Fruit fly (Drosophila melanogaster): ENCODE data around the gene CG43774.

The CG43774 gene

DNA sequence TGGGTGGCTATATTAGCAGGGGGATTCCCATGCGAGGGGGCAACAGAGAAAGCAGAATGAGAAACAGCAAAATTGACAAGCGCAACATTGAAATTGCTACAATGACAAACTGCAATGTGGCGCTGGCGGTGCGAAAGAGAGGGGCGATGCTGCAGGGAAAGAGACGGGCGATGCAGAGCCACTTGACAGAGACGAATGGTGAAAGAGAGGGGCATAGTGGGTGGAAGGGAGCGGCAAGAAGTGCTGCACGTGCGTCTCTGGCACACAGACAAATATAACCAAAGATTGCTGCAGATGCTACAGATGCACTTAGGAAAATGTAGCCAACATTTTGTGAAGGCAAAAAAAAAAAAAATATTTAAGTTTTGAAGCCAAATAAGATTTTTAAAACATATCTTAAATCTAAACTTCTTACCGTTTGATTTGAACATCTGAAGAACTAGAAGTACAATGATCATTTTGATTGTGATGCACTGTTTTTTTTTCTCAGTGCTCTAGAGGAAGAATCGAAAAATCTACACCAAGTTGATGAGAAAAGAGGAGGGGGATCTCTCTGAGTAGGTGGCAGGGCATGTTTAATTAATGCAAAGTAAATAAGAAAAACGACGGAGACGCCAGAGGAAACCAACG is 36.8 kb downstream of the CG43774 start:
- TF ChIP-seq psq (optimal IDR thresholded peaks at IDR 0.05) (no peak), h (optimal IDR thresholded peaks at IDR 0.05) (no peak), ttk (optimal IDR thresholded peaks at IDR 0.05) (no peak), Myc (optimal IDR thresholded peaks at IDR 0.05) (no peak), insv (optimal IDR thresholded peaks at IDR 0.05) (no peak)

dm6 chr2L:4051770-4052169 is 43.3 kb downstream of the CG43774 start:
- TF ChIP-seq ttk (optimal IDR thresholded peaks at IDR 0.05) (no peak), insv (optimal IDR thresholded peaks at IDR 0.05) (no peak), psq (optimal IDR thresholded peaks at IDR 0.05) (no peak), h (optimal IDR thresholded peaks at IDR 0.05) (no peak), Myc (optimal IDR thresholded peaks at IDR 0.05) (no peak), Sin3A (optimal IDR thresholded peaks at IDR 0.05) (no peak)

- no peak for TF ChIP-seq psq (optimal IDR thresholded peaks at IDR 0.05)
- no peak for TF ChIP-seq insv (optimal IDR thresholded peaks at IDR 0.05)
- no peak for TF ChIP-seq ttk (optimal IDR thresholded peaks at IDR 0.05)
- no peak for TF ChIP-seq Myc (optimal IDR thresholded peaks at IDR 0.05)
- TF ChIP-seq h (optimal IDR thresholded peaks at IDR 0.05): no peak
- TF ChIP-seq Sin3A (optimal IDR thresholded peaks at IDR 0.05): no peak
Measured at dm6 chr2L:4052346-4052745, 43.9 kb downstream of the CG43774 start.

DNA sequence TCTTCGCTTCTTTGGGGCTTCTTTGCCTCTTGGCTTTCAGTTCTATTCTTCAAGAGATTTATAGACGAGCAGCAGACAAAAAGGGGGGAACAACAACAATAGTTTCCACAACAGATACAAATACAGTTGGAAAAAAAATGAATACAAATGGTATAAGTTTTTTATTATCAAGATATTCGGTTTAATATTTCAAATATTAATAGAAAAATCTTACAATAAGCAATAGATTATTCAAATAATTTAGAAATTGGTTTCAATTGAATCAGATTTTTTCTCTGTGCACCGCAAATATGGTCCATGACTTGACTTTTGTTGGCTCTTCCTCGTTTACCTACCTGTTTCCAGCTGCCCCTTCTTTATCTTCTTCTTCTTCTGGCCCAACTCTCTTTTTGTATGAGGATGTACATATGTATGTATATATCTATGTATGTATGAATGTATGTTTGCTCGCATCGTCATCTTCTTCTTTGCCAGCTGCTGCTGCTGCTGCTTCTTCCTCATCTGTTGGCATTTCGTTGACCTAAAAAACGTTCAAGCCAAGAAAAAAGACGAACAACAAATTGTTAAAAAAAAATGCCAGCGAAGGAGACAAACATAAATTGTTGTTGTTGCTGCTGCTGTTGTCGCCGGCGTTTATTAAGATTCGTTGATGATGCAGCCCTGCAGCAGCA is 45.1 kb downstream of the CG43774 start:
- no peak for TF ChIP-seq psq (optimal IDR thresholded peaks at IDR 0.05)
- no peak for TF ChIP-seq Sin3A (optimal IDR thresholded peaks at IDR 0.05)
- no peak for TF ChIP-seq insv (optimal IDR thresholded peaks at IDR 0.05)
- TF ChIP-seq h (optimal IDR thresholded peaks at IDR 0.05): no peak

DNA sequence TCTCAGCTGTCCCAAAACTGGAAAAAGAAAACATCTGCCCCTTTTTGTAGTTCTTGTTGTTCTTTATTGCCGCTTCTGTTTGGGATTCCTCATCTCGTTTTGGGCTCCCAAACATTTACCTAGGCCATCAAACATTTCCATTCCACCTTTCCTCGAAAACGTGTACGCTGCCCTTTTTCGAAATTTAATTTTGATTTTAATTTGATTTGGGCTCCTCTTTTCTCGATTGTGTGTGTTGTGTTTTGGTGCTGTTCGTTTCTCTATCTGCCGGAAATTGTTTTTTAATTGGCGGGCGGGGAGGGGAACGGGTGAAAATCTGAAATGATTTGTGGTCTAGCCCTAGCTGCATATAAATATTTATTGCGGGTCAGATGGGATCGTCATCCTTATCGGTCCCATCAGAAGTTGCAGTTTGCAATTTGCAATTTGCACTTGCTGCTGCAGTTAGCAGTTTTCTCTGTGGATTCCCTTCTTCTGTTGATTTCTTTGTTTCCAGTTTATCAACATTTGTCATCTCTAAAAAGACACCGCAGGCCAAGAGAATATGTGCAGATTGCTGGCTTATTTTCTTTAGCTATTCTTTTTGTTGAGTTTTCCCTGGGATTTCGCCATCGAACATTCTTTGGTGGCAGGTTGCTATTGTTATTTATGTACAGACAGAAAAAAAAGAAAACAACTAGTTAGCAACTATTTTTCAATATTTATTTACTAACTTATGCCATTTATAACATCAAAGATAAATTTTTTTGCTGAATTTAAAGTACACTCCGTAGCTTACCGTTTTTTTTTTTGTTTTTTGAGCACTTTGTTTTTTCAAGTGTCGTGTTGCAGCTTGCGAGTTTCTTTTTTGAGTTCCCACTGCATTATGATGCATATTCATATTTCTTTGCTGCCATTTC is 46.7 kb downstream of the CG43774 start:
- TF ChIP-seq ttk (optimal IDR thresholded peaks at IDR 0.05): no peak
- TF ChIP-seq h (optimal IDR thresholded peaks at IDR 0.05): no peak
- TF ChIP-seq insv (optimal IDR thresholded peaks at IDR 0.05): no peak

- TF ChIP-seq ttk (optimal IDR thresholded peaks at IDR 0.05) (no peak), Myc (optimal IDR thresholded peaks at IDR 0.05) (no peak), psq (optimal IDR thresholded peaks at IDR 0.05) (no peak), Sin3A (optimal IDR thresholded peaks at IDR 0.05) (no peak), h (optimal IDR thresholded peaks at IDR 0.05) (no peak), insv (optimal IDR thresholded peaks at IDR 0.05) (no peak)
Measured at dm6 chr2L:4056781-4057180, 48.3 kb downstream of the CG43774 start.

Data from Kc167 (cell line).